Worm (Caenorhabditis elegans) whole organism, late embryonic: ENCODE measurements around the gene col-129.

Experiments
- F13H6.1 ChIP-seq: sonication (generic microtip); optimal IDR thresholded peaks from 2 replicates; lab custom pipeline; 2016; ENCODE audit warnings: missing genetic modification characterization, missing compliant biosample characterization
- ama-1 ChIP-seq: fragments of 150-350 bp; optimal IDR thresholded peaks from 2 replicates; lab custom pipeline; 2014
- ceh-19 ChIP-seq: fragments of 200-800 bp; sonication (Bioruptor generic); optimal IDR thresholded peaks from 2 replicates; lab custom pipeline; 2018; ENCODE audit warnings: mild to moderate bottlenecking, missing genetic modification characterization, missing compliant biosample characterization
- ceh-34 ChIP-seq: sonication (generic microtip); optimal IDR thresholded peaks from 2 replicates; lab custom pipeline; 2016; ENCODE audit warnings: mild to moderate bottlenecking, missing genetic modification characterization, missing compliant biosample characterization
- dve-1 ChIP-seq: sonication (generic microtip); optimal IDR thresholded peaks from 2 replicates; lab custom pipeline; 2017; ENCODE audit warnings: antibody characterized with exemption, mild to moderate bottlenecking, missing genetic modification characterization, missing compliant biosample characterization
- hlh-8 ChIP-seq: sonication (generic microtip); optimal IDR thresholded peaks from 2 replicates; lab custom pipeline; 2016; ENCODE audit warnings: missing genotype, missing genetic modification characterization, missing compliant biosample characterization
- lim-6 ChIP-seq: sonication (generic microtip); optimal IDR thresholded peaks from 2 replicates; lab custom pipeline; 2016; ENCODE audit warnings: missing genetic modification characterization, missing compliant biosample characterization
- madf-2 ChIP-seq: sonication (generic microtip); optimal IDR thresholded peaks from 2 replicates; lab custom pipeline; 2017; ENCODE audit warnings: missing genetic modification characterization, missing compliant biosample characterization
- nhr-11 ChIP-seq: fragments of 150-350 bp; optimal IDR thresholded peaks from 2 replicates; lab custom pipeline; 2014; ENCODE audit warnings: missing biosample characterization, missing genetic modification characterization
- pha-4 ChIP-seq: fragments of 150-350 bp; optimal IDR thresholded peaks from 2 replicates; lab custom pipeline; 2018; ENCODE audit warnings: missing biosample characterization, missing genetic modification reagents, missing genetic modification characterization
- pros-1 ChIP-seq: fragments of 150-350 bp; optimal IDR thresholded peaks from 2 replicates; lab custom pipeline; 2014; ENCODE audit warnings: missing biosample characterization, missing genetic modification reagents, missing genetic modification characterization
- tbx-2 ChIP-seq: sonication (generic microtip); optimal IDR thresholded peaks from 2 replicates; lab custom pipeline; 2016; ENCODE audit warnings: missing genetic modification characterization, missing compliant biosample characterization
- unc-3 ChIP-seq, 2 experiments: fragments of 200-800 bp in 1 of 2; sonication (Bioruptor generic) in 1 of 2; sonication (generic microtip) in 1 of 2; conservative IDR thresholded peaks in 1 of 2; optimal IDR thresholded peaks in 1 of 2; 2 replicates each; pipeline versions ENCODE4 v1.3.6 to Lab custom; 2016 to 2022; ENCODE audit warnings: missing compliant biosample characterization in 2 of 2, missing genetic modification characterization in 2 of 2, missing genetic modification reagents in 1 of 2
- ztf-16 ChIP-seq: sonication (generic microtip); optimal IDR thresholded peaks from 2 replicates; lab custom pipeline; 2017; ENCODE audit warnings: missing genetic modification characterization, missing compliant biosample characterization

DNA sequence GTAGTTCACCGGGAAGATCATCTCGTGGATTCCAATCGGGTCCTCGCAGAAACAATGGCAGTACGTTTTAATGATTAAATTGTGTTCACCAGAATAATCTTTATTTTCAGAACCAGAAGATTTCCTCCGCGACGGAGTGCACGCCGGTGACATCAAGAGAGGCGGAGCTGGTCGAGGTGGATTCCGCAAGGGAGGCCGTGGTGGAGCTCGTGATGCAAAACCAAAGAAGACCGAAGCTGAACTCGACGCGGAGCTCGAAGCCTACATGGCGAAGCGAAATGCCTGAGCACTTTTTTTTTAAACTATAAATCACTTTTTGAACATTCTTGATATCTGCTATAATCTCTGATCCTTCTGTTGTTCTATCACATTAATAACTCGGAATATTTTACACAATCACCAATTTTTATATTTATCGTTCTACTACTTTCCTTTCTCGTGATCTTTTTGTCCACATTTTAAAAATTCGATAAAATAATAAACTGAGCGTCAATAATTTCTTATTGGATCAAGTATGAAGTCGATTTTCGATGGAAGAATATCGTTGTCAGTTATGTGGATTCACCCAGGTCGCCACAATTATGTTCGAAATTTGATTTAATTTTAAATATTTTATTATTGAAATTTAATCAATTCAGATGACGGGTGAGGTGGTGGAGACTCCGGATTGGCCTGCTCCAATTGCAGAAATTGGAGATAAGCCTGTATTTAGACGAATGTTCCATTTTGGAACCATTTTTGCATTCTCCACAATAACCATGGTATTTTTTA, 14.3 kb upstream of the col-129 start, which contains the start of gene dhhc-6:
- TF ChIP-seq ama-1 (lab: Kevin White, UChicago) (no peak), ceh-34 (tag; lab: Kevin White, UChicago) (no peak), tbx-2 (tag; lab: Kevin White, UChicago) (no peak), pros-1 (tag; lab: Kevin White, UChicago) (no peak), madf-2 (no peak), ceh-19 (GFP tag; lab: Kevin White, UChicago) (no peak), nhr-11 (tag; lab: Kevin White, UChicago) (no peak), lim-6 (tag; lab: Kevin White, UChicago) (no peak), F13H6.1 (tag; lab: Kevin White, UChicago) (no peak), dve-1 (tag; lab: Kevin White, UChicago) (no peak), hlh-8 (tag; lab: Kevin White, UChicago) (no peak), pha-4 (tag; lab: Kevin White, UChicago) (no peak), ztf-16 (tag; lab: Kevin White, UChicago) (no peak), unc-3 (GFP tag; conservative IDR thresholded peaks at IDR 0.05; lab: Robert Waterston, UW) (no peak), unc-3 (tag; optimal IDR thresholded peaks at IDR 0.05; lab: Kevin White, UChicago) (no peak)
